Fruit fly (Drosophila melanogaster) whole organism: ENCODE data around the gene CG10646.

Experiments used
- pan ChIP-seq: fragments of >200 bp; optimal IDR thresholded peaks from 2 replicates; lab custom pipeline; 2017
- psq ChIP-seq: fragments of >200 bp; optimal IDR thresholded peaks from 2 replicates; lab custom pipeline; 2017

DNA sequence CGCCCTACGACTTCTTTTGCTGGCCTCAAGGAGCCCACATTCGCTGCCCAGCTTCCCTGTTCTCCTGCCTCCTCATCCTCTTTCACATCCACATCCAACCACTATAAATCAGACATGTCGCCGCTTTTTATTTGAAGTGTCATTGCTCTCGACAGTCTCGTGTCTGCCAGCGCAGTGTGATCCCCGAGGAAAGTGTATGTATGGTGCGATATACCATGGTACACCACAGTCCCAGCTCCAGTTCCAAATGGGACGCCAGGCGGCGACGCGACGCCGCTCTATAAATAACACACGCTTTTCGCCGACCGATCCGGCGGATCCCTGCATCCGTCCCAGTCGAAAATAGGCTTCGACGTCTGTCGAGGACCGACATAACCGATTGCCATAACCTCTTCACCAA lies 25.5 kb downstream of the CG10646 start:
- TF ChIP-seq psq (lab: Kevin White, UChicago), result no peak
- TF ChIP-seq pan, result no peak
